Fruit fly (Drosophila melanogaster) whole organism, embryonic: Measurements from ENCODE around the gene GNBP3.

Experiments
- Abd-B ChIP-seq: fragments of 200-800 bp; sonication (Bioruptor generic); optimal IDR thresholded peaks from 2 replicates; lab custom pipeline; 2018; ENCODE audit warnings: missing biosample characterization, mild to moderate bottlenecking, missing genetic modification characterization, moderate library complexity
- Antp ChIP-seq: fragments of 200-800 bp; sonication (Bioruptor generic); optimal IDR thresholded peaks from 3 replicates; lab custom pipeline; 2016; ENCODE audit warnings: missing biosample characterization, missing genetic modification characterization
- BEAF-32 ChIP-seq: fragments of 200-800 bp; sonication (Bioruptor generic); optimal IDR thresholded peaks from 3 replicates; lab custom pipeline; 2017; ENCODE audit warnings: missing biosample characterization, missing genetic modification characterization, mild to moderate bottlenecking, moderate library complexity, missing genetic modification reagents
- CG10147 ChIP-seq: fragments of 200-800 bp; sonication (Bioruptor generic); optimal IDR thresholded peaks from 2 replicates; lab custom pipeline; 2019; ENCODE audit warnings: missing biosample characterization, mild to moderate bottlenecking, missing genetic modification characterization, moderate library complexity
- CG10431 ChIP-seq: fragments of 200-800 bp; sonication (Bioruptor generic); optimal IDR thresholded peaks from 3 replicates; lab custom pipeline; 2018; ENCODE audit warnings: missing biosample characterization, mild to moderate bottlenecking, missing genetic modification characterization
- CG12155 ChIP-seq: fragments of 200-800 bp; sonication (Bioruptor generic); optimal IDR thresholded peaks from 3 replicates; lab custom pipeline; 2016; ENCODE audit warnings: missing biosample characterization, missing genetic modification characterization
- CG12391 ChIP-seq: fragments of 200-800 bp; sonication (Bioruptor generic); optimal IDR thresholded peaks from 3 replicates; lab custom pipeline; 2018; ENCODE audit warnings: missing biosample characterization, mild to moderate bottlenecking, missing genetic modification characterization, moderate library complexity
- CG12942 ChIP-seq: fragments of 200-800 bp; sonication (Bioruptor generic); optimal IDR thresholded peaks from 3 replicates; lab custom pipeline; 2016; ENCODE audit warnings: missing biosample characterization, missing genetic modification characterization
- CG13296 ChIP-seq: fragments of 200-800 bp; sonication (Bioruptor generic); optimal IDR thresholded peaks from 3 replicates; lab custom pipeline; 2018; ENCODE audit warnings: missing biosample characterization, mild to moderate bottlenecking, missing genetic modification characterization
- CG15601 ChIP-seq: fragments of 200-800 bp; sonication (Bioruptor generic); optimal IDR thresholded peaks from 3 replicates; lab custom pipeline; 2019; ENCODE audit warnings: missing biosample characterization, mild to moderate bottlenecking, missing genetic modification characterization, moderate library complexity
- CG2875 ChIP-seq: fragments of 200-800 bp; sonication (Bioruptor generic); optimal IDR thresholded peaks from 2 replicates; lab custom pipeline; 2017; ENCODE audit warnings: missing biosample characterization, mild to moderate bottlenecking, missing genetic modification characterization, missing genetic modification reagents
- CG30020 ChIP-seq: fragments of 200-800 bp; optimal IDR thresholded peaks from 2 replicates; lab custom pipeline; 2019; ENCODE audit warnings: missing biosample characterization, mild to moderate bottlenecking, missing genetic modification characterization, moderate library complexity
- CG3163 ChIP-seq: fragments of 200-800 bp; sonication (Bioruptor generic); optimal IDR thresholded peaks from 3 replicates; lab custom pipeline; 2016; ENCODE audit warnings: missing biosample characterization, missing genetic modification characterization
- CG4328 ChIP-seq: fragments of 200-800 bp; sonication (Bioruptor generic); optimal IDR thresholded peaks from 3 replicates; lab custom pipeline; 2017; ENCODE audit warnings: missing biosample characterization, missing genetic modification reagents, missing genetic modification characterization
- CG4617 ChIP-seq: fragments of 200-800 bp; sonication (Bioruptor generic); optimal IDR thresholded peaks from 3 replicates; lab custom pipeline; 2016; ENCODE audit warnings: missing biosample characterization, missing genetic modification characterization, borderline replicate concordance
- CG4854 ChIP-seq: fragments of 200-800 bp; sonication (Bioruptor generic); optimal IDR thresholded peaks from 2 replicates; lab custom pipeline; 2016; ENCODE audit warnings: missing biosample characterization, missing genetic modification characterization, inconsistent platforms
- CG6175 ChIP-seq: fragments of 200-800 bp; sonication (Bioruptor generic); IDR thresholded peaks from 3 replicates; pipeline ENCODE4 v1.3.6; 2022; ENCODE audit warnings: missing biosample characterization, missing genetic modification characterization
- CG6854 ChIP-seq: fragments of 200-800 bp; sonication (Bioruptor generic); optimal IDR thresholded peaks from 3 replicates; lab custom pipeline; 2017; ENCODE audit warnings: missing biosample characterization, mild to moderate bottlenecking, missing genetic modification characterization
- CG7839 ChIP-seq: fragments of 200-800 bp; sonication (Bioruptor generic); optimal IDR thresholded peaks from 3 replicates; lab custom pipeline; 2018; ENCODE audit warnings: missing biosample characterization, mild to moderate bottlenecking, missing genetic modification characterization, moderate library complexity
- CG7928 ChIP-seq: fragments of 200-800 bp; sonication (Bioruptor generic); optimal IDR thresholded peaks from 2 replicates; lab custom pipeline; 2017; ENCODE audit warnings: missing biosample characterization, mild to moderate bottlenecking, missing genetic modification characterization
- Deaf1 ChIP-seq: fragments of 200-800 bp; optimal IDR thresholded peaks from 3 replicates; lab custom pipeline; 2019; ENCODE audit warnings: missing biosample characterization, mild to moderate bottlenecking, missing genetic modification characterization, moderate library complexity
- Ets65A ChIP-seq: fragments of 200-800 bp; sonication (Bioruptor generic); peaks from one replicate; lab custom pipeline; 2016; ENCODE audit warnings: missing biosample characterization, missing genetic modification characterization
- Fer3 ChIP-seq: fragments of 200-800 bp; sonication (Bioruptor generic); optimal IDR thresholded peaks from 2 replicates; lab custom pipeline; 2018; ENCODE audit warnings: missing biosample characterization, mild to moderate bottlenecking, missing genetic modification characterization, moderate library complexity
- Hey ChIP-seq: fragments of 200-800 bp; sonication (Bioruptor generic); optimal IDR thresholded peaks from 3 replicates; lab custom pipeline; 2018; ENCODE audit warnings: missing biosample characterization, mild to moderate bottlenecking, missing genetic modification characterization
- Lim3 ChIP-seq: fragments of 200-800 bp; sonication (Bioruptor generic); IDR thresholded peaks from 2 replicates; pipeline ENCODE4 v1.3.6; 2022; ENCODE audit warnings: missing biosample characterization, missing genetic modification characterization
- Mad ChIP-seq: fragments of 200-800 bp; sonication (Bioruptor generic); optimal IDR thresholded peaks from 2 replicates; lab custom pipeline; 2016; ENCODE audit warnings: missing biosample characterization, missing genetic modification characterization
- NK7.1 ChIP-seq: fragments of 200-800 bp; sonication (Bioruptor generic); optimal IDR thresholded peaks from 3 replicates; lab custom pipeline; 2016; ENCODE audit warnings: missing biosample characterization, missing genetic modification characterization
- Nf-YA ChIP-seq: fragments of 200-800 bp; sonication (Bioruptor generic); IDR thresholded peaks from 2 replicates; pipeline ENCODE4 v1.3.6; 2022; ENCODE audit warnings: missing biosample characterization, missing genetic modification characterization
- Optix ChIP-seq: fragments of 200-800 bp; sonication (Bioruptor generic); IDR thresholded peaks from 3 replicates; pipeline ENCODE4 v1.3.6; 2022; ENCODE audit warnings: missing biosample characterization, missing genetic modification characterization
- Sox100B ChIP-seq: fragments of 200-800 bp; sonication (Bioruptor generic); optimal IDR thresholded peaks from 3 replicates; lab custom pipeline; 2018; ENCODE audit warnings: missing biosample characterization, mild to moderate bottlenecking, missing genetic modification characterization
- Spps ChIP-seq: fragments of 200-800 bp; sonication (Bioruptor generic); optimal IDR thresholded peaks from 2 replicates; lab custom pipeline; 2018; ENCODE audit warnings: missing biosample characterization, mild to moderate bottlenecking, missing genetic modification characterization
- Trl ChIP-seq, 3 experiments: fragments of >200 bp in 2 of 3; fragments of 200-800 bp in 1 of 3; sonication (Bioruptor generic) in 1 of 3; optimal IDR thresholded peaks; 2 replicates in 1 of 3; 3 replicates in 2 of 3; lab custom pipeline; 2016 to 2017; ENCODE audit warnings: missing biosample characterization in 1 of 3, missing genetic modification characterization in 1 of 3
- ap ChIP-seq: fragments of 200-800 bp; sonication (Bioruptor generic); IDR thresholded peaks from 2 replicates; pipeline ENCODE4 v1.3.6; 2022; ENCODE audit warnings: missing biosample characterization, missing genetic modification characterization
- ci ChIP-seq: fragments of 200-800 bp; sonication (Bioruptor generic); IDR thresholded peaks from 3 replicates; pipeline ENCODE4 v1.3.6; 2022; ENCODE audit warnings: missing biosample characterization, missing genetic modification characterization
- crp ChIP-seq, 2 experiments: fragments of 200-800 bp; sonication (Bioruptor generic); optimal IDR thresholded peaks; 2 replicates in 1 of 2; 3 replicates in 1 of 2; lab custom pipeline; 2017; ENCODE audit warnings: missing biosample characterization in 2 of 2, missing genetic modification characterization in 2 of 2, mild to moderate bottlenecking in 1 of 2, moderate library complexity in 1 of 2
- dpn ChIP-seq, 2 experiments: fragments of 200-800 bp; sonication (Bioruptor generic); optimal IDR thresholded peaks; 3 replicates each; lab custom pipeline; 2016; ENCODE audit warnings: missing biosample characterization in 2 of 2, missing genetic modification characterization in 2 of 2
- ems ChIP-seq: fragments of 200-800 bp; sonication (Bioruptor generic); optimal IDR thresholded peaks from 3 replicates; lab custom pipeline; 2016; ENCODE audit warnings: missing biosample characterization, missing genetic modification characterization
- fd3F ChIP-seq: fragments of 200-800 bp; sonication (Bioruptor generic); optimal IDR thresholded peaks from 2 replicates; lab custom pipeline; 2018; ENCODE audit warnings: missing biosample characterization, mild to moderate bottlenecking, missing genetic modification characterization, moderate library complexity
- ftz-f1 ChIP-seq: fragments of 200-800 bp; sonication (Bioruptor generic); optimal IDR thresholded peaks from 2 replicates; lab custom pipeline; 2016; ENCODE audit warnings: missing biosample characterization, missing genetic modification characterization
- insv ChIP-seq, 2 experiments: fragments of 200-800 bp; sonication (Bioruptor generic); optimal IDR thresholded peaks; 3 replicates each; lab custom pipeline; 2016 to 2018; ENCODE audit warnings: missing biosample characterization in 2 of 2, missing genetic modification characterization in 2 of 2
- ken ChIP-seq: fragments of 200-800 bp; sonication (Bioruptor generic); IDR thresholded peaks from 3 replicates; pipeline ENCODE4 v1.3.6; 2022; ENCODE audit warnings: missing biosample characterization, missing genetic modification characterization
- luna ChIP-seq: fragments of 200-800 bp; sonication (Bioruptor generic); optimal IDR thresholded peaks from 2 replicates; lab custom pipeline; 2016; ENCODE audit warnings: missing biosample characterization, missing genetic modification characterization
- salm ChIP-seq: fragments of 200-800 bp; sonication (Bioruptor generic); optimal IDR thresholded peaks from 2 replicates; lab custom pipeline; 2018; ENCODE audit warnings: missing biosample characterization, mild to moderate bottlenecking, missing genetic modification characterization
- seq ChIP-seq: fragments of 200-800 bp; sonication (Bioruptor generic); IDR thresholded peaks from 2 replicates; pipeline ENCODE4 v1.3.6; 2022; ENCODE audit warnings: missing biosample characterization, missing genetic modification characterization
- sug ChIP-seq: fragments of 200-800 bp; optimal IDR thresholded peaks from 2 replicates; lab custom pipeline; 2019; ENCODE audit warnings: missing biosample characterization, mild to moderate bottlenecking, missing genetic modification characterization, moderate library complexity
- tup ChIP-seq: fragments of 200-800 bp; sonication (Bioruptor generic); optimal IDR thresholded peaks from 2 replicates; lab custom pipeline; 2016; ENCODE audit warnings: missing biosample characterization, mild to moderate bottlenecking, missing genetic modification characterization, moderate library complexity
- wor ChIP-seq: fragments of 200-800 bp; sonication (Bioruptor generic); IDR thresholded peaks from 2 replicates; pipeline ENCODE4 v1.3.6; 2022; ENCODE audit warnings: missing biosample characterization, missing genetic modification characterization
- zen ChIP-seq: fragments of 200-800 bp; sonication (Bioruptor generic); optimal IDR thresholded peaks from 3 replicates; lab custom pipeline; 2018; ENCODE audit warnings: missing biosample characterization, mild to moderate bottlenecking, missing genetic modification characterization, moderate library complexity
- zfh2 ChIP-seq: fragments of 200-800 bp; sonication (Bioruptor generic); optimal IDR thresholded peaks from 2 replicates; lab custom pipeline; 2016; ENCODE audit warnings: missing biosample characterization, missing genetic modification characterization

GNBP3 gene

dm6 chr3L:8953199-8953956 lies 1.4 kb upstream of the GNBP3 start (continued):
- TF ChIP-seq wor (GFP tag; lab: Robert Waterston, UW) (no peak), ftz-f1 (GFP tag; lab: Kevin White, UChicago) (no peak), NK7.1 (GFP tag; lab: Kevin White, UChicago) (no peak), Antp (GFP tag; lab: Kevin White, UChicago) (peak; percentile 53), seq (no peak), Ets65A (GFP tag; lab: Kevin White, UChicago) (peak; percentile 46), ems (GFP tag; lab: Kevin White, UChicago) (peak; percentile 56), Nf-YA (no peak), zen (no peak), CG6854 (GFP tag; lab: Kevin White, UChicago) (peak; percentile 57), Spps (tag; lab: Kevin White, UChicago) (peak; percentile 10), sug (tag; lab: Kevin White, UChicago) (peak; percentile 64), CG12155 (GFP tag; lab: Kevin White, UChicago) (peak; percentile 87), Trl (optimal IDR thresholded peaks at IDR 0.05; lab: Kevin White, UChicago) (no peak), Trl (GFP tag; optimal IDR thresholded peaks at IDR 0.05; lab: Kevin White, UChicago) (peak; percentile 22), Fer3 (tag; lab: Kevin White, UChicago) (peak; percentile 70), ci (GFP tag; lab: Robert Waterston, UW) (peak; percentile 82), Hey (tag; lab: Kevin White, UChicago) (no peak), insv (GFP tag; optimal IDR thresholded peaks at IDR 0.05; lab: Kevin White, UChicago) (peak in 1 of 2 experiments; percentile 19), CG10431 (GFP tag; lab: Kevin White, UChicago) (peak; percentile 24), Lim3 (GFP tag; lab: Robert Waterston, UW) (no peak), CG6175 (GFP tag; lab: Robert Waterston, UW) (no peak), ken (GFP tag; lab: Robert Waterston, UW) (0 out of 3 replicates have a peak, but pooled peaks have one; percentile 21), Abd-B (peak; percentile 64), CG2875 (GFP tag; lab: Kevin White, UChicago) (peak; percentile 65), CG4328 (GFP tag; lab: Kevin White, UChicago) (peak; percentile 68), fd3F (GFP tag; lab: Kevin White, UChicago) (peak; percentile 59), luna (GFP tag; lab: Kevin White, UChicago) (no peak), CG7839 (tag; lab: Kevin White, UChicago) (peak; percentile 78), CG12391 (tag; lab: Kevin White, UChicago) (peak; percentile 70), CG10147 (GFP tag; lab: Kevin White, UChicago) (peak; percentile 62), Mad (GFP tag; lab: Kevin White, UChicago) (peak; percentile 48), CG4617 (no peak), ap (GFP tag; lab: Robert Waterston, UW) (no peak), dpn (GFP tag; optimal IDR thresholded peaks at IDR 0.05; lab: Kevin White, UChicago) (peak; percentile 41 to 57), CG15601 (tag; lab: Kevin White, UChicago) (peak; percentile 40), CG3163 (GFP tag; lab: Kevin White, UChicago) (no peak), salm (tag; lab: Kevin White, UChicago) (peak; percentile 49), BEAF-32 (peak; percentile 34), zfh2 (GFP tag; lab: Kevin White, UChicago) (peak; percentile 50), CG7928 (GFP tag; lab: Kevin White, UChicago) (peak; percentile 2), crp (GFP tag; optimal IDR thresholded peaks at IDR 0.05; lab: Kevin White, UChicago) (peak in 1 of 2 experiments; percentile 52), CG4854 (GFP tag; lab: Kevin White, UChicago) (no peak), Sox100B (GFP tag; lab: Kevin White, UChicago) (peak; percentile 84), CG12942 (no peak), CG30020 (peak; percentile 8), Deaf1 (tag; lab: Kevin White, UChicago) (peak; percentile 99), CG13296 (GFP tag; lab: Kevin White, UChicago) (peak; percentile 82), Optix (GFP tag; lab: Robert Waterston, UW) (no peak), tup (GFP tag; lab: Kevin White, UChicago) (peak; percentile 4)
